Fruit fly (Drosophila melanogaster) whole organism, embryonic: ENCODE measurements around the gene CG13392.
A peak's percentile ranks its signal among the peaks of the same experiment; 100 is the strongest.

Experiments
- Asciz ChIP-seq: fragments of 200-800 bp; sonication (Bioruptor generic); optimal IDR thresholded peaks from 2 replicates; lab custom pipeline; 2017; ENCODE audit warnings: missing biosample characterization, mild to moderate bottlenecking, missing genetic modification characterization, missing genetic modification reagents
- BtbVII ChIP-seq: fragments of 200-800 bp; sonication (Bioruptor generic); optimal IDR thresholded peaks from 3 replicates; lab custom pipeline; 2017; ENCODE audit warnings: missing biosample characterization, mild to moderate bottlenecking, missing genetic modification characterization
- Bteb2 ChIP-seq: fragments of 200-800 bp; sonication (Bioruptor generic); optimal IDR thresholded peaks from 2 replicates; lab custom pipeline; 2016; ENCODE audit warnings: missing biosample characterization, missing genetic modification characterization
- CG10209 ChIP-seq: fragments of 200-800 bp; sonication (Bioruptor generic); optimal IDR thresholded peaks from 3 replicates; lab custom pipeline; 2017; ENCODE audit warnings: missing biosample characterization, mild to moderate bottlenecking, missing genetic modification characterization, missing genetic modification reagents
- CG11247 ChIP-seq: fragments of 200-800 bp; sonication (Bioruptor generic); IDR thresholded peaks from 2 replicates; pipeline ENCODE4 v1.3.6; 2022; ENCODE audit warnings: missing biosample characterization, missing genetic modification characterization
- CG12104 ChIP-seq: fragments of 200-800 bp; sonication (Bioruptor generic); optimal IDR thresholded peaks from 3 replicates; lab custom pipeline; 2016; ENCODE audit warnings: missing biosample characterization, missing genetic modification characterization
- CG13424 ChIP-seq: fragments of 200-800 bp; sonication (Bioruptor generic); optimal IDR thresholded peaks from 2 replicates; lab custom pipeline; 2019; ENCODE audit warnings: missing biosample characterization, mild to moderate bottlenecking, missing genetic modification characterization, moderate library complexity
- CG17912 ChIP-seq: fragments of 200-800 bp; sonication (Bioruptor generic); optimal IDR thresholded peaks from 2 replicates; lab custom pipeline; 2018; ENCODE audit warnings: missing biosample characterization, mild to moderate bottlenecking, missing genetic modification characterization
- CG1792 ChIP-seq: fragments of 200-800 bp; sonication (Bioruptor generic); optimal IDR thresholded peaks from 2 replicates; lab custom pipeline; 2016; ENCODE audit warnings: missing biosample characterization, missing genetic modification characterization
- CG18011 ChIP-seq: fragments of 200-800 bp; sonication (Bioruptor generic); optimal IDR thresholded peaks from 2 replicates; lab custom pipeline; 2017; ENCODE audit warnings: missing biosample characterization, missing genetic modification characterization, mild to moderate bottlenecking, moderate library complexity, missing genotype
- CG1832 ChIP-seq: fragments of 200-800 bp; sonication (Bioruptor generic); optimal IDR thresholded peaks from 2 replicates; lab custom pipeline; 2017; ENCODE audit warnings: missing biosample characterization, mild to moderate bottlenecking, missing genetic modification characterization, inconsistent platforms
- CG18476 ChIP-seq: fragments of 200-800 bp; sonication (Bioruptor generic); optimal IDR thresholded peaks from 2 replicates; lab custom pipeline; 2016; ENCODE audit warnings: missing biosample characterization, mild to moderate bottlenecking, missing genetic modification characterization
- CG2129 ChIP-seq: fragments of 200-800 bp; sonication (Bioruptor generic); IDR thresholded peaks from 2 replicates; pipeline ENCODE4 v1.3.6; 2022; ENCODE audit warnings: missing biosample characterization, missing genetic modification characterization; ENCODE audit not compliant: partially characterized antibody
- CG30431 ChIP-seq: fragments of 200-800 bp; sonication (Bioruptor generic); optimal IDR thresholded peaks from 2 replicates; lab custom pipeline; 2017; ENCODE audit warnings: missing biosample characterization, missing genetic modification characterization
- CG3281 ChIP-seq: fragments of 200-800 bp; sonication (Bioruptor generic); optimal IDR thresholded peaks from 3 replicates; lab custom pipeline; 2017; ENCODE audit warnings: missing biosample characterization, mild to moderate bottlenecking, missing genetic modification characterization
- CG4360 ChIP-seq: fragments of 200-800 bp; sonication (Bioruptor generic); IDR thresholded peaks from 2 replicates; pipeline ENCODE4 v1.3.6; 2022; ENCODE audit warnings: missing biosample characterization, missing genetic modification characterization
- CG6654 ChIP-seq: fragments of 200-800 bp; sonication (Bioruptor generic); optimal IDR thresholded peaks from 2 replicates; lab custom pipeline; 2017; ENCODE audit warnings: missing biosample characterization, mild to moderate bottlenecking, missing genetic modification characterization
- CG8281 ChIP-seq: fragments of 200-800 bp; sonication (Bioruptor generic); optimal IDR thresholded peaks from 2 replicates; lab custom pipeline; 2018; ENCODE audit warnings: missing biosample characterization, mild to moderate bottlenecking, missing genetic modification characterization, moderate library complexity
- CG8944 ChIP-seq: fragments of 200-800 bp; sonication (Bioruptor generic); optimal IDR thresholded peaks from 3 replicates; lab custom pipeline; 2016; ENCODE audit warnings: missing biosample characterization, missing genetic modification characterization
- CG9932 ChIP-seq: fragments of 200-800 bp; sonication (Bioruptor generic); IDR thresholded peaks from 2 replicates; pipeline ENCODE4 v1.3.6; 2022; ENCODE audit warnings: missing biosample characterization, missing genetic modification characterization
- CHES-1-like ChIP-seq: fragments of 200-800 bp; sonication (Bioruptor generic); optimal IDR thresholded peaks from 2 replicates; lab custom pipeline; 2016; ENCODE audit warnings: missing biosample characterization, missing genetic modification characterization
- CoRest ChIP-seq: fragments of 200-800 bp; sonication (Bioruptor generic); optimal IDR thresholded peaks from 3 replicates; lab custom pipeline; 2018; ENCODE audit warnings: missing biosample characterization, mild to moderate bottlenecking, missing genetic modification characterization, moderate library complexity
- E2f2 ChIP-seq: fragments of 200-800 bp; sonication (Bioruptor generic); IDR thresholded peaks from 2 replicates; pipeline ENCODE4 v1.3.6; 2022; ENCODE audit warnings: missing biosample characterization, missing genetic modification characterization
- HLH54F ChIP-seq: fragments of 200-800 bp; sonication (Bioruptor generic); optimal IDR thresholded peaks from 3 replicates; lab custom pipeline; 2016; ENCODE audit warnings: missing biosample characterization, missing genetic modification characterization
- Lhr ChIP-seq: fragments of 200-800 bp; sonication (Bioruptor generic); optimal IDR thresholded peaks from 3 replicates; lab custom pipeline; 2017; ENCODE audit warnings: mild to moderate bottlenecking, missing biosample characterization, missing genetic modification reagents, missing genetic modification characterization
- Med ChIP-seq: fragments of 200-800 bp; sonication (Bioruptor generic); peaks from one replicate; lab custom pipeline; 2016; ENCODE audit warnings: missing biosample characterization, missing genetic modification characterization, mild to moderate bottlenecking, inconsistent platforms, moderate library complexity
- NfI ChIP-seq: fragments of 200-800 bp; sonication (Bioruptor generic); optimal IDR thresholded peaks from 3 replicates; lab custom pipeline; 2018; ENCODE audit warnings: missing biosample characterization, mild to moderate bottlenecking, missing genetic modification characterization, moderate library complexity
- PHDP ChIP-seq: fragments of 200-800 bp; sonication (Bioruptor generic); optimal IDR thresholded peaks from 3 replicates; lab custom pipeline; 2018; ENCODE audit warnings: missing biosample characterization, mild to moderate bottlenecking, missing genetic modification characterization, moderate library complexity
- Rfx ChIP-seq: fragments of 200-800 bp; sonication (Bioruptor generic); IDR thresholded peaks from 2 replicates; pipeline ENCODE4 v1.3.6; 2022; ENCODE audit warnings: missing biosample characterization, missing genetic modification characterization
- Sin3A ChIP-seq: fragments of >200 bp; optimal IDR thresholded peaks from 2 replicates; lab custom pipeline; 2018
- Sry-β ChIP-seq: fragments of 200-800 bp; sonication (Bioruptor generic); optimal IDR thresholded peaks from 2 replicates; lab custom pipeline; 2018; ENCODE audit warnings: missing biosample characterization, mild to moderate bottlenecking, missing genetic modification characterization, moderate library complexity
- abd-A ChIP-seq: fragments of 200-800 bp; sonication (Bioruptor generic); optimal IDR thresholded peaks from 3 replicates; lab custom pipeline; 2019; ENCODE audit warnings: missing biosample characterization, mild to moderate bottlenecking, missing genetic modification characterization, moderate library complexity
- bsh ChIP-seq, 2 experiments: fragments of 200-800 bp; sonication (Bioruptor generic); optimal IDR thresholded peaks; 2 replicates each; lab custom pipeline; 2017 to 2018; ENCODE audit warnings: mild to moderate bottlenecking in 2 of 2, missing biosample characterization in 2 of 2, missing genetic modification characterization in 2 of 2, moderate library complexity in 1 of 2
- btn ChIP-seq: fragments of 200-800 bp; sonication (Bioruptor generic); optimal IDR thresholded peaks from 2 replicates; lab custom pipeline; 2016; ENCODE audit warnings: missing biosample characterization, missing genetic modification characterization
- caup ChIP-seq: fragments of 200-800 bp; sonication (Bioruptor generic); optimal IDR thresholded peaks from 3 replicates; lab custom pipeline; 2017; ENCODE audit warnings: missing biosample characterization, mild to moderate bottlenecking, missing genetic modification characterization, moderate library complexity; ENCODE audit not compliant: severe bottlenecking
- croc ChIP-seq: fragments of 200-800 bp; sonication (Bioruptor generic); conservative IDR thresholded peaks from 3 replicates; pipeline ENCODE4 v1.3.6; 2022; ENCODE audit warnings: missing biosample characterization, missing genetic modification characterization
- ewg ChIP-seq: fragments of 200-800 bp; sonication (Bioruptor generic); optimal IDR thresholded peaks from 3 replicates; lab custom pipeline; 2017; ENCODE audit warnings: mild to moderate bottlenecking, missing biosample characterization, missing genetic modification reagents, missing genetic modification characterization
- grn ChIP-seq: fragments of 200-800 bp; sonication (Bioruptor generic); optimal IDR thresholded peaks from 3 replicates; lab custom pipeline; 2017; ENCODE audit warnings: missing biosample characterization, missing genetic modification characterization
- gro ChIP-seq: fragments of 200-800 bp; sonication (Bioruptor generic); optimal IDR thresholded peaks from 2 replicates; lab custom pipeline; 2016; ENCODE audit warnings: missing biosample characterization, missing genetic modification characterization
- gsb-n ChIP-seq: fragments of 200-800 bp; sonication (Bioruptor generic); optimal IDR thresholded peaks from 3 replicates; lab custom pipeline; 2018; ENCODE audit warnings: missing biosample characterization, mild to moderate bottlenecking, missing genetic modification characterization
- lbe ChIP-seq: fragments of 200-800 bp; sonication (Bioruptor generic); optimal IDR thresholded peaks from 2 replicates; lab custom pipeline; 2016; ENCODE audit warnings: missing biosample characterization, mild to moderate bottlenecking, missing genetic modification characterization
- maf-S ChIP-seq: fragments of 200-800 bp; sonication (Bioruptor generic); optimal IDR thresholded peaks from 2 replicates; lab custom pipeline; 2016; ENCODE audit warnings: missing biosample characterization, missing genetic modification characterization
- mam ChIP-seq: fragments of 200-800 bp; sonication (Bioruptor generic); optimal IDR thresholded peaks from 3 replicates; lab custom pipeline; 2016; ENCODE audit warnings: missing biosample characterization, missing genetic modification characterization
- nom ChIP-seq: fragments of 200-800 bp; sonication (Bioruptor generic); optimal IDR thresholded peaks from 2 replicates; lab custom pipeline; 2017; ENCODE audit warnings: missing biosample characterization, missing genetic modification characterization, mild to moderate bottlenecking, moderate library complexity, missing genetic modification reagents
- pnt ChIP-seq: fragments of 200-800 bp; sonication (Bioruptor generic); optimal IDR thresholded peaks from 3 replicates; lab custom pipeline; 2016; ENCODE audit warnings: missing biosample characterization, missing genetic modification characterization
- sob ChIP-seq: fragments of 200-800 bp; sonication (Bioruptor generic); IDR thresholded peaks from 2 replicates; pipeline ENCODE4 v1.3.6; 2022; ENCODE audit warnings: missing biosample characterization, missing genetic modification characterization
- ssp ChIP-seq: fragments of 200-800 bp; sonication (Bioruptor generic); IDR thresholded peaks from 2 replicates; pipeline ENCODE4 v1.3.6; 2022; ENCODE audit warnings: missing biosample characterization, missing genetic modification characterization
- tap ChIP-seq: fragments of 200-800 bp; optimal IDR thresholded peaks from 3 replicates; lab custom pipeline; 2019; ENCODE audit warnings: missing biosample characterization, mild to moderate bottlenecking, missing genetic modification characterization, moderate library complexity
- tx ChIP-seq: fragments of 200-800 bp; sonication (Bioruptor generic); optimal IDR thresholded peaks from 2 replicates; lab custom pipeline; 2016; ENCODE audit warnings: missing biosample characterization, missing genetic modification characterization

CG13392 gene

DNA sequence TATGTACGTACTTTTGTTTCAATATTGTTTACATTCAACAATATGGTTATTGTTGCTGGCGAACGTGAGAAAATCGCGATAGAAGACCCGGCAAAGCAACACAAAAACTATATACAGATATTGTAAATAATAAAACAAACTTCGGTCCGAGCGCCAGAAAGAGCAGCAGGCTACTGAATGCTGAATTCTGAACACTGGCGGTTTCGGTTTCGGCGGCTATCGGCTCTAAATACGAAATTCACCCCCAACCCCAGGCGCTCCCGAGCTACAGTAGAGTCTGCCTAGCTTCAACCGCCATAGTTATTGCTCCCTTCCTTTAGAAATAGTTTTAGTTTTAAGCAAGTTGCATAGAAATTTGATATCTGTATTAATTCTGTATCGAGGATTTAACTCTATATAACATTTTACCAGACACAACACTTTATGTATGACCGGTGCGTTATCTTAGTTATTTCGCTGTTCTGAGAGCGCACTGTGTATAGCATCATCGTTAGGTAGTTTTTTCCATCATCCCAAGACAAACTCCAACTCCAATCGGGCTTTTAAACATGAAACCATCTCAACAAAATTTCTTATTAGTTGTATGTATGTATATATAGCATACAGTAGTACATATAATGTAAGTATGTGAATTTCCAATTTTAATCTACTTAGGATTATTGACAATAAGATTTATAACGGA lies 20.2 kb downstream of the CG13392 start, which contains the start of gene CG7627 (continued):
- TF ChIP-seq CG13424 (tag; lab: Kevin White, UChicago) (peak; percentile 78), BtbVII (GFP tag; lab: Kevin White, UChicago) (peak; percentile 82), Med (peak; percentile 97), abd-A (peak; percentile 2), croc (peak; percentile 69), sob (GFP tag; lab: Robert Waterston, UW) (peak; percentile 64), mam (GFP tag; lab: Kevin White, UChicago) (peak; percentile 84), gro (GFP tag; lab: Kevin White, UChicago) (peak; percentile 75), CG10209 (GFP tag; lab: Kevin White, UChicago) (peak; percentile 79), CG17912 (GFP tag; lab: Kevin White, UChicago) (peak; percentile 24), Bteb2 (GFP tag; lab: Kevin White, UChicago) (peak; percentile 10), CG12104 (GFP tag; lab: Kevin White, UChicago) (peak; percentile 76), ssp (GFP tag; lab: Robert Waterston, UW) (peak; percentile 58), tx (GFP tag; lab: Kevin White, UChicago) (peak; percentile 57), HLH54F (GFP tag; lab: Kevin White, UChicago) (peak; percentile 72), PHDP (tag; lab: Kevin White, UChicago) (peak; percentile 68), CG8944 (peak; percentile 75), CG30431 (peak; percentile 11), Rfx (GFP tag; lab: Robert Waterston, UW) (peak; percentile 87), CG2129 (GFP tag; lab: Robert Waterston, UW) (no peak), tap (tag; lab: Kevin White, UChicago) (peak; percentile 57), CG18476 (GFP tag; lab: Kevin White, UChicago) (peak; percentile 64), lbe (peak; percentile 65), CG1792 (GFP tag; lab: Kevin White, UChicago) (peak; percentile 43), pnt (peak; percentile 59), btn (peak; percentile 19), caup (peak; percentile 73), CoRest (peak; percentile 68), Sin3A (lab: Kevin White, UChicago) (no peak), maf-S (peak; percentile 43), ewg (GFP tag; lab: Kevin White, UChicago) (peak; percentile 47), nom (GFP tag; lab: Kevin White, UChicago) (peak; percentile 48), CG11247 (GFP tag; lab: Robert Waterston, UW) (peak; percentile 88), CG1832 (GFP tag; lab: Kevin White, UChicago) (no peak), Sry-β (GFP tag; lab: Kevin White, UChicago) (no peak), CG8281 (peak; percentile 50), CG3281 (peak; percentile 81), Asciz (peak; percentile 66), grn (GFP tag; lab: Kevin White, UChicago) (peak; percentile 3), CG18011 (peak; percentile 26), NfI (GFP tag; lab: Kevin White, UChicago) (peak; percentile 52), Lhr (GFP tag; lab: Kevin White, UChicago) (no peak), E2f2 (GFP tag; lab: Robert Waterston, UW) (no peak), CG6654 (GFP tag; lab: Kevin White, UChicago) (peak; percentile 53), CHES-1-like (GFP tag; lab: Kevin White, UChicago) (peak; percentile 84), bsh (GFP tag; optimal IDR thresholded peaks at IDR 0.05; lab: Kevin White, UChicago) (peak in 1 of 2 experiments; percentile 72), CG4360 (GFP tag; lab: Robert Waterston, UW) (0 out of 2 replicates have a peak, but pooled peaks have one; percentile 23), gsb-n (tag; lab: Kevin White, UChicago) (peak; percentile 19), CG9932 (peak; percentile 83)
